Worm (Caenorhabditis elegans): Measurements from ENCODE around the gene acdh-2.
A peak's percentile ranks its signal among the peaks of the same experiment; 100 is the strongest.
"Not testable (repeated sequence)": the region's sequence is repeated elsewhere in the genome, so short reads cannot be mapped to it uniquely, and the experiment has no call there.

The acdh-2 gene

ce11 chrII:5541685-5542084, 5.6 kb downstream of the acdh-2 start, which contains the start of gene C17C3.24:
TSS of gene C17C3.24 (minus strand) at chrII:5541785.
- TF ChIP-seq nhr-21 (tag; optimal IDR thresholded peaks at IDR 0.05): no peak
- no peak for TF ChIP-seq ZK546.5 (tag; optimal IDR thresholded peaks at IDR 0.05)
- TF ChIP-seq ztf-11 (tag; optimal IDR thresholded peaks at IDR 0.05): no peak
- TF ChIP-seq ceh-16 (tag; optimal IDR thresholded peaks at IDR 0.05): no peak
- no peak for TF ChIP-seq sem-4 (tag; optimal IDR thresholded peaks at IDR 0.05)
- TF ChIP-seq sma-3 (GFP tag; optimal IDR thresholded peaks at IDR 0.05): no peak
- TF ChIP-seq lin-13 (GFP tag; optimal IDR thresholded peaks at IDR 0.05): no peak
- TF ChIP-seq aly-2 (tag; optimal IDR thresholded peaks at IDR 0.05): no peak

ce11 chrII:5540113-5540512, 7.2 kb downstream of the acdh-2 start, which contains the start of gene hlh-27:
TSS of gene hlh-27 (minus strand) at chrII:5540213.
- not testable (repeated sequence) for TF ChIP-seq lin-39 (tag; optimal IDR thresholded peaks at IDR 0.05); blmp-1 (tag; optimal IDR thresholded peaks at IDR 0.05; ENCODE audit: insufficient read depth); ceh-16 (tag; optimal IDR thresholded peaks at IDR 0.05)

ce11 chrII:5537524-5537923, 9.8 kb downstream of the acdh-2 start, which contains the start of gene C17C3.11:
TSS of gene C17C3.11 (plus strand) at chrII:5537824.
- no peak for TF ChIP-seq ztf-11 (tag; optimal IDR thresholded peaks at IDR 0.05)
- peak; percentile 46 for TF ChIP-seq unc-55 (GFP tag; optimal IDR thresholded peaks at IDR 0.05)

ce11 chrII:5537078-5537477, 10.2 kb downstream of the acdh-2 start:
- TF ChIP-seq fos-1 (tag; optimal IDR thresholded peaks at IDR 0.05) (no peak), unc-62 (GFP tag; optimal IDR thresholded peaks at IDR 0.05) (no peak)

ce11 chrII:5534939-5535338, 12.4 kb downstream of the acdh-2 start, which contains the start of gene hlh-25:
TSS of gene hlh-25 (plus strand) at chrII:5535239.
- TF ChIP-seq ama-1 (optimal IDR thresholded peaks at IDR 0.05); ceh-82 (tag; optimal IDR thresholded peaks at IDR 0.05); nhr-25 (tag; optimal IDR thresholded peaks at IDR 0.05): not testable (repeated sequence)

- TF ChIP-seq C34F6.9 (tag; optimal IDR thresholded peaks at IDR 0.05) (no peak), nhr-21 (tag; optimal IDR thresholded peaks at IDR 0.05) (no peak), elt-1 (tag; optimal IDR thresholded peaks at IDR 0.05) (no peak), sma-9 (GFP tag; optimal IDR thresholded peaks at IDR 0.05) (no peak), sma-9 (tag; optimal IDR thresholded peaks at IDR 0.05) (no peak), sem-4 (tag; optimal IDR thresholded peaks at IDR 0.05) (no peak), nhr-23 (tag; optimal IDR thresholded peaks at IDR 0.05) (no peak), ama-1 (optimal IDR thresholded peaks at IDR 0.05) (no peak), mab-5 (tag; optimal IDR thresholded peaks at IDR 0.05) (no peak), egl-27 (tag; optimal IDR thresholded peaks at IDR 0.05) (no peak), mdl-1 (tag; optimal IDR thresholded peaks at IDR 0.05) (no peak)
Measured at ce11 chrII:5533642-5534041, 13.7 kb downstream of the acdh-2 start, which contains the start of gene hlh-26. TSS of gene hlh-26 (minus strand) at chrII:5533742.

- TF ChIP-seq zag-1 (tag; optimal IDR thresholded peaks at IDR 0.05) (no peak), unc-55 (GFP tag; optimal IDR thresholded peaks at IDR 0.05) (no peak), aly-2 (tag; optimal IDR thresholded peaks at IDR 0.05) (no peak), skn-1 (tag; optimal IDR thresholded peaks at IDR 0.05) (no peak), sem-4 (tag; optimal IDR thresholded peaks at IDR 0.05) (no peak), elt-1 (tag; optimal IDR thresholded peaks at IDR 0.05) (no peak), nhr-11 (tag; optimal IDR thresholded peaks at IDR 0.05) (no peak), mbf-1 (tag; optimal IDR thresholded peaks at IDR 0.05) (no peak), unc-62 (GFP tag; optimal IDR thresholded peaks at IDR 0.05) (no peak), nhr-6 (tag; optimal IDR thresholded peaks at IDR 0.05) (no peak), nhr-21 (tag; optimal IDR thresholded peaks at IDR 0.05) (no peak), Y55F3AM.14 (GFP tag; optimal IDR thresholded peaks at IDR 0.05) (no peak)
Measured at ce11 chrII:5531855-5532328, 15.4 kb downstream of the acdh-2 start, which contains the start of gene C17C3.9. TSS of gene C17C3.9 (minus strand) at chrII:5532278.
